Worm (Caenorhabditis elegans): ENCODE results near the gene K12H6.9.

The K12H6.9 gene

DNA sequence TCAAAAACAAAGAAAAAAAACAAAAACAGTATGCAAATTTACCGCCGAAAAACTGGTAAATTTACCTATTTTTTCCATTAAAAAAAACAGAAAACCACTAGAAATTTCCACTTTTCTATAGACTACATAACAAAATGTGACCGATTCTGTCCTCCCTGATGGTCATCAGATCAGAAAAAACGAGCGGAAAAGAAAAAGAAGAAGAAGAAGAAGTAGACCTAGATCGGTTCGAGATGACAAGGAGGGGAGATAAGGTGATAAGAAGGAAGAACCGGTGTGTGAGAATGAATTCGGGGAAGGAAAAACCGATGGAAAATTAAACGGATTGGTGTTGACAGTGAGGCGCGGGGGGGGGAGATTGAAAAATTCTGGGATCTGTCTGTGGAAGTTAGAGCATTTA lies 31.9 kb downstream of the K12H6.9 start:
- TF ChIP-seq hnd-1 (tag; optimal IDR thresholded peaks at IDR 0.05) (no peak), ets-7 (tag; optimal IDR thresholded peaks at IDR 0.05) (no peak), ceh-36 (tag; optimal IDR thresholded peaks at IDR 0.05) (no peak), tbx-37 (GFP tag; conservative IDR thresholded peaks at IDR 0.05) (no peak), tra-4 (tag; optimal IDR thresholded peaks at IDR 0.05) (no peak), ceh-13 (GFP tag; optimal IDR thresholded peaks at IDR 0.05) (no peak), B0310.2 (tag; optimal IDR thresholded peaks at IDR 0.05) (no peak), aly-1 (tag; optimal IDR thresholded peaks at IDR 0.05) (no peak), pes-1 (GFP tag; IDR thresholded peaks at IDR 0.05) (no peak), tbx-11 (GFP tag; IDR thresholded peaks at IDR 0.05) (no peak), hmbx-1 (tag; optimal IDR thresholded peaks at IDR 0.05) (no peak), flt-1 (GFP tag; IDR thresholded peaks at IDR 0.05) (no peak), F13C5.2 (tag; optimal IDR thresholded peaks at IDR 0.05) (no peak), scrt-1 (GFP tag; IDR thresholded peaks at IDR 0.05) (no peak), sea-1 (GFP tag; conservative IDR thresholded peaks at IDR 0.05) (no peak), hmg-4 (GFP tag; optimal IDR thresholded peaks at IDR 0.05) (no peak), ama-1 (optimal IDR thresholded peaks at IDR 0.05) (no peak)

DNA sequence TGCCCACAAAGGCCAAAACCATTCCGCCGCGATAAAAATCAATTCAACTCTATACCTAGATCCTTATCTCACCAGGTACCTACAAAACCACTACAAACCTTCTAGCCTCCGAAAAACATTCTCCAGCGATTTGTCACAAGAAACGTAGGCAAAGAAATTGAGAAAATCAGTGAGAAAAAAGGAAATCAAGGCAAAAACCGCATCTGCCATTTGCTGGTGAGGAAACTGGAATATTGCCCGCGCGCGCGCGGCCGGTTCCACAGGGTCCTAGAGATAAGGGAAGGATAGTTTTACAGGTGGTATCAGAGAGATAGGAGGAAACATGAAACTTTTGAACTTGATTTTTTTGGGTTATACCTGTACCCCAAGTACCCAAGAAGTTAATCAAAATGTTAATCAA lies 33.4 kb downstream of the K12H6.9 start:
- TF ChIP-seq ceh-36 (tag; optimal IDR thresholded peaks at IDR 0.05), result no peak
- no peak for TF ChIP-seq ama-1 (optimal IDR thresholded peaks at IDR 0.05)
- no peak for TF ChIP-seq hmg-4 (GFP tag; optimal IDR thresholded peaks at IDR 0.05)
- TF ChIP-seq aly-1 (tag; optimal IDR thresholded peaks at IDR 0.05), result no peak
- no peak for TF ChIP-seq tra-4 (tag; optimal IDR thresholded peaks at IDR 0.05)
- TF ChIP-seq pes-1 (GFP tag; IDR thresholded peaks at IDR 0.05), result no peak
- TF ChIP-seq hmbx-1 (tag; optimal IDR thresholded peaks at IDR 0.05), result no peak
- TF ChIP-seq ceh-13 (GFP tag; optimal IDR thresholded peaks at IDR 0.05), result no peak
- no peak for TF ChIP-seq sea-1 (GFP tag; conservative IDR thresholded peaks at IDR 0.05)

DNA sequence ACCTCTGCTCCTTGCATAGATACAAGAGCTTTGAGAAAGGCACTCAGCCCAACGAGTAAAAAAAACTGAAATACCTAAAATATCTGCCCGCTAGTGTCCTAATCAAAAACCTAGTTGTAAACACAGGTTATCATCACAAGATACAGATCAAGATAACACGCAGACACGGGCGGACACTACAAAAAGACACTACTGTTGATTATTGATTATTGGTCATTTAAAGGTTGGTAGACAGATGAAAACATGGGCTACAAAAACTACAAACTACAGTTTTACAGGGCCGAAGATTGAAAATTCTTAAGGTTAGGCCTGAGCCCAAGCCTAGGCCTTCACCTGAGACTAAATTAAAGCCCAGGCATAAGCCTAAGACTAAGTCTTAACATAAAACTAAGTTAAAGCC lies 34.6 kb downstream of the K12H6.9 start:
- TF ChIP-seq ets-7 (tag; optimal IDR thresholded peaks at IDR 0.05) (no peak), ama-1 (optimal IDR thresholded peaks at IDR 0.05) (no peak)

DNA sequence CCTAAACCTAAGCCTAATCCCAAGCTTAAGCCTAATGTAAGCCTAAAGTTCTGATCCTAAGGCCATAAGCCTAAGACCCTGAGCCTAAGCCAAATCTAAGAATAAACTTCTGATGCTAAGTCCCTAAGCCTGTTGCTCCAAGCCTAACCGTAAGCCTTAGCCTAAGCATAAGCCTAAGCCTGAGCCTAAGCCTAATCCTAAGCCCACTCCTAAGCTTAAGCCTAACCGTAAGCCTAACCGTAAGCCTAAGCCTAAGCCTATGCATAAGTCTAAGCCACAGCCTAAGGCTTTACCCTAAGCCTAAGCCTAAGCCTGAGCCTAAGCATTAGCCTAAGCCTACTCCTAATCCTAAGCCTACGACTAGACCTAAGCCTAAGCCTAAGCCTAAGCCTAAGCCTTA lies 35.1 kb downstream of the K12H6.9 start:
- TF ChIP-seq ceh-36 (tag; optimal IDR thresholded peaks at IDR 0.05) (peak; percentile 90), B0310.2 (tag; optimal IDR thresholded peaks at IDR 0.05) (no peak), tra-4 (tag; optimal IDR thresholded peaks at IDR 0.05) (no peak)

DNA sequence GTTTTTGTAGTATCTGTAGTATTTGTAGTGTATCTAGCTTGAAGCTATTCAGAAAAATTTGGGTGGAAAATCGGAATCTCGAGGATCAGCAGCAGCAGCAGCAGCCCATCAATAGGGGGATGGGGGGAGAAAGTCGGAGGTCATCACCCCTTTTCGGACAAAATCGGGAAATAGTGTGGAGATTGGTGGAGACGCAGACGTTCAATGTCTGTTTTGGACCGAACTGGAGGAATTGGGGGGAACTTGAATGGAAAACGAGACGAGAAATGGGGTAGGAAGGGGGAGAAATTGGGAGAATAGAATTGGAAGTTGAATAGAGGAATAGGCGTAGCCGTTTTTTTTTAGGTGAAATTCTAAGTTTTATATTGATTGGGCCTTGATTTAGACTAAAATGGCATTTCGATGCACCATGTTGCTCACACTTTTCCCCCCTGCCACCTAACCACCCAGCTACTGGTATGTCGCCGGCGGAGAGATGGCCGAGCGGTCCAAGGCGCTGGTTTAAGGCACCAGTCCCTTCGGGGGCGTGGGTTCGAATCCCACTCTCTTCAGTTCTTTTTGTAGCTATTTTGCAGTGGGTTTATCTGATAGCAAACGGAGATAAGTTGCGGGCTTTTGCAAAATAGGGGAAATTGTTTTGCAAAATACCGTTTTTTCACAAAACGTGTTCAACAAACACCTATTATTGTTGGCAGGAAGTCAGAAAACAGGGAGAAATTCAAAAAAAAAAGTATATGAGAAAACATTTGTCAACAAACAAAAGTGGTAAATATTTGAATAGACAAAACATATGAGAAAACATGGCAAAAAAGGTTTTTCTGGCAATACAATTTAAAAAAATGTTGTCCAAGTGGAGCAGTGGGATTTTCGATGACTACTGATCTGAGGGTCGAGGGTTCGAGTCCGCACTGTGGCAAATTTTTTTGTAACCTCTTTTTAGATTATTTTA lies 35.9 kb downstream of the K12H6.9 start:
- TF ChIP-seq sea-1 (GFP tag; conservative IDR thresholded peaks at IDR 0.05) (no peak), hmbx-1 (tag; optimal IDR thresholded peaks at IDR 0.05) (peak; percentile 1), pes-1 (GFP tag; IDR thresholded peaks at IDR 0.05) (peak; percentile 64), tbx-11 (GFP tag; IDR thresholded peaks at IDR 0.05) (0 out of 2 replicates have a peak, but pooled peaks have one; percentile 12), flt-1 (GFP tag; IDR thresholded peaks at IDR 0.05) (no peak), hmg-4 (GFP tag; optimal IDR thresholded peaks at IDR 0.05) (peak; percentile 35), aly-1 (tag; optimal IDR thresholded peaks at IDR 0.05) (peak; percentile 40), scrt-1 (GFP tag; IDR thresholded peaks at IDR 0.05) (peak; percentile 69), ceh-13 (GFP tag; optimal IDR thresholded peaks at IDR 0.05) (peak; percentile 7)

DNA sequence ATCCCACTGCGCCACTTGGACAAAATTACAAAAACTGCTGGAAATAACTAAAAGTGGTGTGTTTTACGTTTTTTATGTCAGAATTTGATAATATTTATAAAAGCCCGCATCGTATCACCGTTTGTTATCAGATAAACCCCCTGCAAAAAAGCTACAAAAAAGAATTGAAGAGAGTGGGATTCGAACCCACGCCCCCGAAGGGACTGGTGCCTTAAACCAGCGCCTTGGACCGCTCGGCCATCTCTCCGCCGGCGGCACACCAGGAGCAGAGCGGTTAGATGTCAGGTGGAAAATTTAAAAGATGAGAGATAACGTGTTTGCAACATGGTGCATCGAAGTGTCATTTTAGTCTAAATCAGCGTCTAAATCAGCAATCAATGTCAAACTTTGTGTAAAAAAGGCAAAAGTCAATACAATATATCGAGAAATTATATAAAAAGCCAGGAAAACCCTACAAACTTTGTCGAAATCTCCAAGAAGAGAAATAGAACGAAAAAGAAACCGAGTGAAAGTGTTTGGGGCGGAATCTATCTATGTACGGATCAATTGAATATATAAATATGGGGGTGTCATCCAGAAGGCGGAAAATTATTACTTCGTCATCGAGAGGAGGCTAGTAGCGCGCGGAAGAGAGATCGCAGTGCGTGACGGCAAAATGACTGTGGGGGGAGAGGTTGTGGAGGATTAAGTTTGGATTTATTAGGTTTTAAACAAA lies 37.3 kb downstream of the K12H6.9 start:
- TF ChIP-seq pes-1 (GFP tag; IDR thresholded peaks at IDR 0.05) (0 out of 2 replicates have a peak, but pooled peaks have one; percentile 18), F13C5.2 (tag; optimal IDR thresholded peaks at IDR 0.05) (peak; percentile 37), tbx-11 (GFP tag; IDR thresholded peaks at IDR 0.05) (peak; percentile 44; the same call in 1 of the 2 replicates), hmg-4 (GFP tag; optimal IDR thresholded peaks at IDR 0.05) (no peak)

DNA sequence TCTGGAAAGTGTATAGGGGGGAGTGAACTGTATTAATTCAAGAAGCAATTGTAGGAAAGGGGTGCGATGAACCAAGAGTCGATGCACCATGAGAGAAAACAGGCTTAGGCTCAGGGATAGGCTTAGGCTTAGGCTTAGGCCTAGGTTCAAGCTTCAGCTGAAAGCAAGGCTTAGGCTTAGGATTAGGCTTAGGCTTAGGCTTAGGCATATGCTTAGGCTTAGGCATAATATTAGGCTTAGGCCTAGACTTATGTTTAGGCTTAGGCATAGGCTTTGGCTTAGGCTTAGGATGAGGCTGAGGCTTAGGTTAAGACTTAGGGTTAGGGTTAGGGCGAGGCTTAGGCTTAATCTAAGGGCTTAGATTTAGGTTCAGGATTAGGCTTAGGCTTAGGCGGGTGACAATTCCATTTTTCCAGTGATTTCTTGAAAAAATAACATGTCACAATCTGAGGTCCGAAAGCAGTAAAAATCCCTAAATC lies 38.4 kb downstream of the K12H6.9 start:
- no peak for TF ChIP-seq tra-4 (tag; optimal IDR thresholded peaks at IDR 0.05)
- TF ChIP-seq hnd-1 (tag; optimal IDR thresholded peaks at IDR 0.05), result no peak
- peak; percentile 90 for TF ChIP-seq ceh-36 (tag; optimal IDR thresholded peaks at IDR 0.05)
- no peak for TF ChIP-seq tbx-37 (GFP tag; conservative IDR thresholded peaks at IDR 0.05)

DNA sequence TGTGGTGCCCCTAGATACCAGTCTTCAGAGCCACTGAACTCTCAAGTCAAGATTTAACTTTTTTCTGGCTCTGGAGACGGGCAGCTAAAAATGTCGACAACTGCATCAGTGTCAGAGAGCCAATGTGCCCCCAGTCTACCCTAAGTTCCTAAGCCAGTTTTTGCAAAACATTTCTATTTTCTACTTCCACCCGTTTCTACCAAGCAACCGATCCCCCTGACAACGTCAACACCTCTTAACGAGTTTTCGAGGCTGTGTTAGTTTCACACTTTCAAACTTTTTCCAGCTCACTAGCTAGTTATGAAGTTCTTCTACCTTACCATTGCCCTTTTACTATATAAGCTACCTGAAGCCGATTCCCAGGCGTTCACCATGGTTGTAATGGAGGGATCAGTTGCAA lies 40.0 kb downstream of the K12H6.9 start, which contains the start of gene Y110A2AL.5:
Y110A2AL.5 (plus strand) TSS at position 301 of the 400 bp plus-strand sequence.
- no peak for TF ChIP-seq pes-1 (GFP tag; IDR thresholded peaks at IDR 0.05)
- TF ChIP-seq B0310.2 (tag; optimal IDR thresholded peaks at IDR 0.05), result no peak
- TF ChIP-seq ceh-13 (GFP tag; optimal IDR thresholded peaks at IDR 0.05), result no peak
- TF ChIP-seq aly-1 (tag; optimal IDR thresholded peaks at IDR 0.05), result no peak
- TF ChIP-seq ama-1 (optimal IDR thresholded peaks at IDR 0.05), result no peak
- no peak for TF ChIP-seq tra-4 (tag; optimal IDR thresholded peaks at IDR 0.05)
- no peak for TF ChIP-seq tbx-11 (GFP tag; IDR thresholded peaks at IDR 0.05)
- TF ChIP-seq flt-1 (GFP tag; IDR thresholded peaks at IDR 0.05), result no peak
- TF ChIP-seq tbx-37 (GFP tag; conservative IDR thresholded peaks at IDR 0.05), result no peak
- no peak for TF ChIP-seq sea-1 (GFP tag; conservative IDR thresholded peaks at IDR 0.05)
- TF ChIP-seq ceh-36 (tag; optimal IDR thresholded peaks at IDR 0.05), result no peak
